Fruit fly (Drosophila melanogaster) whole organism, adult: ENCODE measurements around the gene Pomp.

Experiments used
- CG12768 ChIP-seq: fragments of 200-800 bp; sonication (Bioruptor generic); optimal IDR thresholded peaks from 2 replicates; lab custom pipeline; 2017; ENCODE audit warnings: missing biosample characterization, missing genetic modification characterization, mild to moderate bottlenecking, moderate library complexity, missing genetic modification reagents
- CG33017 ChIP-seq: fragments of 200-800 bp; sonication (Bioruptor generic); optimal IDR thresholded peaks from 2 replicates; lab custom pipeline; 2018; ENCODE audit warnings: missing biosample characterization, mild to moderate bottlenecking, missing genetic modification characterization, moderate library complexity
- CG5204 ChIP-seq: fragments of 200-800 bp; sonication (Bioruptor generic); optimal IDR thresholded peaks from 2 replicates; lab custom pipeline; 2016; ENCODE audit warnings: missing biosample characterization, missing genetic modification characterization
- Crg-1 ChIP-seq: fragments of 200-800 bp; sonication (Bioruptor generic); optimal IDR thresholded peaks from 2 replicates; lab custom pipeline; 2016; ENCODE audit warnings: missing biosample characterization, missing genetic modification characterization
- Mnt ChIP-seq: fragments of 200-800 bp; sonication (Bioruptor generic); optimal IDR thresholded peaks from 2 replicates; lab custom pipeline; 2016; ENCODE audit warnings: missing biosample characterization, mild to moderate bottlenecking, missing genetic modification characterization
- cic ChIP-seq: fragments of 200-800 bp; sonication (Bioruptor generic); optimal IDR thresholded peaks from 2 replicates; lab custom pipeline; 2017; ENCODE audit warnings: missing biosample characterization, mild to moderate bottlenecking, missing genetic modification characterization, moderate library complexity
- ovo ChIP-seq: fragments of 200-800 bp; sonication (Bioruptor generic); optimal IDR thresholded peaks from 2 replicates; lab custom pipeline; 2016; ENCODE audit warnings: missing biosample characterization, missing genetic modification characterization

- TF ChIP-seq ovo (GFP tag; lab: Kevin White, UChicago) (peak; percentile 2), CG5204 (GFP tag; lab: Kevin White, UChicago) (no peak), cic (GFP tag; lab: Kevin White, UChicago) (no peak), Crg-1 (GFP tag; lab: Kevin White, UChicago) (no peak), CG12768 (GFP tag; lab: Kevin White, UChicago) (no peak), Mnt (GFP tag; lab: Kevin White, UChicago) (peak; percentile 47), CG33017 (tag; lab: Kevin White, UChicago) (peak; percentile 4)
Measured at dm6 chr2L:20797515-20797847, 10.0 kb downstream of the Pomp start, which contains the start of gene CG9328.
